Worm (Caenorhabditis elegans) whole organism, L4 larva: Measurements from ENCODE around the gene srx-19.

ENCODE experiments used
- T20F7.1 ChIP-seq: fragments of 200-800 bp; sonication (Bioruptor generic); optimal IDR thresholded peaks from 2 replicates; lab custom pipeline; 2018; ENCODE audit warnings: mild to moderate bottlenecking, missing genetic modification characterization, missing compliant biosample characterization
- Y48G9A.11 ChIP-seq: fragments of 200-800 bp; sonication (Bioruptor generic); IDR thresholded peaks from 2 replicates; pipeline ENCODE4 v1.3.6; 2022; ENCODE audit warnings: missing genetic modification reagents, missing genetic modification characterization, missing compliant biosample characterization
- Y75B8A.6 ChIP-seq: fragments of 200-800 bp; sonication (Bioruptor generic); IDR thresholded peaks from 2 replicates; pipeline ENCODE4 v1.3.6; 2022; ENCODE audit warnings: missing genetic modification reagents, missing genetic modification characterization, missing compliant biosample characterization
- ceh-28 ChIP-seq: fragments of 150-350 bp; optimal IDR thresholded peaks from 2 replicates; lab custom pipeline; 2014; ENCODE audit warnings: missing biosample characterization, missing genetic modification reagents, missing genetic modification characterization
- ceh-44 ChIP-seq: fragments of 200-800 bp; sonication (Bioruptor generic); IDR thresholded peaks from 2 replicates; pipeline ENCODE4 v1.3.6; 2022; ENCODE audit warnings: missing genetic modification reagents, missing genetic modification characterization, missing compliant biosample characterization
- ceh-82 ChIP-seq: sonication (generic microtip); optimal IDR thresholded peaks from 2 replicates; lab custom pipeline; 2017; ENCODE audit warnings: missing biosample characterization, missing genetic modification characterization
- cey-2 ChIP-seq: sonication (generic microtip); optimal IDR thresholded peaks from 3 replicates; lab custom pipeline; 2017; ENCODE audit warnings: missing genetic modification characterization, mild to moderate bottlenecking, missing compliant biosample characterization, antibody characterized with exemption, borderline replicate concordance; ENCODE audit not compliant: insufficient read depth
- daf-16 ChIP-seq, 3 experiments: sonication (generic microtip); optimal IDR thresholded peaks; 2 replicates each; lab custom pipeline; 2016 to 2017; ENCODE audit warnings: missing genetic modification characterization in 3 of 3, missing genetic modification reagents in 3 of 3, mild to moderate bottlenecking in 2 of 3, missing compliant biosample characterization in 2 of 3, missing biosample characterization in 1 of 3, moderate library complexity in 1 of 3
- daf-19 ChIP-seq: fragments of 200-800 bp; sonication (Bioruptor generic); conservative IDR thresholded peaks from 2 replicates; pipeline ENCODE4 v1.3.6; 2022; ENCODE audit warnings: missing genetic modification characterization, missing compliant biosample characterization
- dmd-6 ChIP-seq: fragments of 200-800 bp; sonication (Bioruptor generic); IDR thresholded peaks from 2 replicates; pipeline ENCODE4 v1.3.6; 2022; ENCODE audit warnings: missing genetic modification reagents, missing genetic modification characterization, missing compliant biosample characterization
- dmd-8 ChIP-seq: fragments of 200-800 bp; sonication (Bioruptor generic); IDR thresholded peaks from 2 replicates; pipeline ENCODE4 v1.3.6; 2022; ENCODE audit warnings: missing genetic modification characterization, missing compliant biosample characterization
- duxl-1 ChIP-seq: sonication (generic microtip); optimal IDR thresholded peaks from 2 replicates; lab custom pipeline; 2016; ENCODE audit warnings: mild to moderate bottlenecking, missing genetic modification characterization, moderate library complexity, missing compliant biosample characterization; ENCODE audit not compliant: poor library complexity
- dve-1 ChIP-seq: sonication (generic microtip); optimal IDR thresholded peaks from 2 replicates; lab custom pipeline; 2017; ENCODE audit warnings: antibody characterized with exemption, mild to moderate bottlenecking, missing genetic modification characterization, missing compliant biosample characterization; ENCODE audit not compliant: insufficient read depth
- hlh-30 ChIP-seq: sonication (generic microtip); optimal IDR thresholded peaks from 2 replicates; lab custom pipeline; 2017; ENCODE audit warnings: antibody characterized with exemption, mild to moderate bottlenecking, missing genetic modification characterization, missing compliant biosample characterization; ENCODE audit not compliant: insufficient read depth
- hmg-1.1 ChIP-seq: fragments of 200-800 bp; sonication (Bioruptor generic); IDR thresholded peaks from 2 replicates; pipeline ENCODE4 v1.3.6; 2022; ENCODE audit warnings: missing genetic modification reagents, missing genetic modification characterization, missing compliant biosample characterization
- lin-38 ChIP-seq: fragments of 200-800 bp; sonication (Bioruptor generic); IDR thresholded peaks from 2 replicates; pipeline ENCODE4 v1.3.6; 2022; ENCODE audit warnings: missing genetic modification reagents, missing genetic modification characterization, missing compliant biosample characterization
- madf-5 ChIP-seq, 2 experiments: fragments of 200-800 bp; sonication (Bioruptor generic); IDR thresholded peaks; 2 replicates each; pipeline ENCODE4 v1.3.6; 2022; ENCODE audit warnings: missing compliant biosample characterization in 2 of 2, missing genetic modification characterization in 2 of 2
- mdt-29 ChIP-seq: fragments of 200-800 bp; sonication (Bioruptor generic); IDR thresholded peaks from 2 replicates; pipeline ENCODE4 v1.3.6; 2022; ENCODE audit warnings: missing genetic modification reagents, missing genetic modification characterization, missing compliant biosample characterization
- mxl-3 ChIP-seq: fragments of 200-800 bp; sonication (Bioruptor generic); optimal IDR thresholded peaks from 2 replicates; lab custom pipeline; 2018; ENCODE audit warnings: mild to moderate bottlenecking, missing genetic modification characterization, missing compliant biosample characterization
- nhr-11 ChIP-seq: fragments of 150-350 bp; optimal IDR thresholded peaks from 2 replicates; lab custom pipeline; 2014; ENCODE audit warnings: missing biosample characterization, missing genetic modification characterization
- nhr-237 ChIP-seq: sonication (generic microtip); optimal IDR thresholded peaks from 2 replicates; lab custom pipeline; 2017; ENCODE audit warnings: missing biosample characterization, missing genetic modification characterization
- nhr-6 ChIP-seq: fragments of 150-350 bp; optimal IDR thresholded peaks from 2 replicates; lab custom pipeline; 2014; ENCODE audit warnings: missing biosample characterization, missing genetic modification characterization
- pha-4 ChIP-seq, 2 experiments: fragments of 150-350 bp in 1 of 2; fragments of 200-800 bp in 1 of 2; sonication (Bioruptor generic) in 1 of 2; IDR thresholded peaks in 1 of 2; optimal IDR thresholded peaks in 1 of 2; 2 replicates each; pipeline versions ENCODE4 v1.3.6 to Lab custom; 2014 to 2022; ENCODE audit warnings: missing genetic modification characterization in 2 of 2, missing genetic modification reagents in 2 of 2, missing biosample characterization in 1 of 2, missing compliant biosample characterization in 1 of 2
- set-16 ChIP-seq: fragments of 200-800 bp; sonication (Bioruptor generic); IDR thresholded peaks from 2 replicates; pipeline ENCODE4 v1.3.6; 2022; ENCODE audit warnings: missing genetic modification reagents, missing genetic modification characterization, missing compliant biosample characterization
- snpc-1.2 ChIP-seq: fragments of 200-800 bp; sonication (Bioruptor generic); IDR thresholded peaks from 2 replicates; pipeline ENCODE4 v1.3.6; 2022; ENCODE audit warnings: missing genetic modification reagents, missing genetic modification characterization, missing compliant biosample characterization
- snpc-4 ChIP-seq: fragments of 150-350 bp; optimal IDR thresholded peaks from 2 replicates; lab custom pipeline; 2014; ENCODE audit warnings: missing biosample characterization, missing genetic modification characterization
- tag-97 ChIP-seq: fragments of 200-800 bp; sonication (Bioruptor generic); IDR thresholded peaks from 2 replicates; pipeline ENCODE4 v1.3.6; 2022; ENCODE audit warnings: missing genetic modification characterization, missing compliant biosample characterization
- tra-1 ChIP-seq: fragments of 200-800 bp; sonication (Bioruptor generic); IDR thresholded peaks from 2 replicates; pipeline ENCODE4 v1.3.6; 2022; ENCODE audit warnings: missing genetic modification reagents, missing genetic modification characterization, missing compliant biosample characterization
- unc-62 ChIP-seq, 3 experiments: fragments of 150-350 bp in 1 of 3; sonication (generic microtip); optimal IDR thresholded peaks in 2 of 3; peaks in 1 of 3; 1 replicate in 1 of 3; 2 replicates in 2 of 3; lab custom pipeline; 2014 to 2017; ENCODE audit warnings: missing biosample characterization in 3 of 3, missing genetic modification characterization in 3 of 3, missing genetic modification reagents in 3 of 3, missing genotype in 1 of 3
- zip-11 ChIP-seq: fragments of 200-800 bp; sonication (Bioruptor generic); IDR thresholded peaks from 2 replicates; pipeline ENCODE4 v1.3.6; 2022; ENCODE audit warnings: missing genetic modification characterization, missing compliant biosample characterization
- zip-2 ChIP-seq: fragments of 150-350 bp; optimal IDR thresholded peaks from 2 replicates; lab custom pipeline; 2014; ENCODE audit warnings: missing biosample characterization, missing genetic modification characterization
- ztf-11 ChIP-seq: fragments of 150-350 bp; optimal IDR thresholded peaks from 2 replicates; lab custom pipeline; 2014; ENCODE audit warnings: missing biosample characterization, missing genetic modification characterization
- ztf-7 ChIP-seq: fragments of 150-350 bp; optimal IDR thresholded peaks from 2 replicates; lab custom pipeline; 2014; ENCODE audit warnings: missing biosample characterization, missing genetic modification characterization

Gene srx-19

ce11 chrIV:6919318-6919717, 46.3 kb downstream of the srx-19 start, which contains the start of gene ruvb-2 (continued):
- peak in 1 of 2 experiments; percentile 14 for TF ChIP-seq daf-16 (GFP tag; optimal IDR thresholded peaks at IDR 0.05; lab: Kevin White, UChicago)
- peak; percentile 48 for TF ChIP-seq daf-16 (tag; optimal IDR thresholded peaks at IDR 0.05; lab: Kevin White, UChicago)
- TF ChIP-seq dmd-6 (GFP tag; lab: Robert Waterston, UW) = peak; percentile 70
- peak; percentile 88 for TF ChIP-seq dve-1 (tag; lab: Kevin White, UChicago)
- peak; percentile 61 for TF ChIP-seq hmg-1.1 (GFP tag; lab: Robert Waterston, UW)
- TF ChIP-seq duxl-1 (tag; lab: Kevin White, UChicago) = peak; percentile 71
- TF ChIP-seq snpc-1.2 (GFP tag; lab: Robert Waterston, UW) = peak; percentile 89
- no peak for TF ChIP-seq zip-11 (GFP tag; lab: Robert Waterston, UW)
- no peak for TF ChIP-seq daf-19
- no peak for TF ChIP-seq ceh-28 (tag; lab: Kevin White, UChicago)
- peak; percentile 92 for TF ChIP-seq hlh-30 (tag; lab: Kevin White, UChicago)
- TF ChIP-seq zip-2 (tag; lab: Kevin White, UChicago) = no peak
- TF ChIP-seq unc-62 (GFP tag; optimal IDR thresholded peaks at IDR 0.05 in 1 of 2; lab: Kevin White, UChicago) = peak in 1 of 2 experiments; percentile 91
- no peak for TF ChIP-seq unc-62 (tag; optimal IDR thresholded peaks at IDR 0.05; lab: Kevin White, UChicago)
- no peak for TF ChIP-seq mdt-29 (GFP tag; lab: Robert Waterston, UW)
- TF ChIP-seq dmd-8 (GFP tag; lab: Robert Waterston, UW) = no peak
- no peak for TF ChIP-seq madf-5 (GFP tag; IDR thresholded peaks at IDR 0.05; lab: Robert Waterston, UW)
- TF ChIP-seq ztf-11 (tag; lab: Kevin White, UChicago) = no peak
- TF ChIP-seq nhr-6 (tag; lab: Kevin White, UChicago) = peak; percentile 81
- peak; percentile 83 for TF ChIP-seq mxl-3 (GFP tag; lab: Kevin White, UChicago)
- no peak for TF ChIP-seq ceh-82 (tag; lab: Kevin White, UChicago)

DNA sequence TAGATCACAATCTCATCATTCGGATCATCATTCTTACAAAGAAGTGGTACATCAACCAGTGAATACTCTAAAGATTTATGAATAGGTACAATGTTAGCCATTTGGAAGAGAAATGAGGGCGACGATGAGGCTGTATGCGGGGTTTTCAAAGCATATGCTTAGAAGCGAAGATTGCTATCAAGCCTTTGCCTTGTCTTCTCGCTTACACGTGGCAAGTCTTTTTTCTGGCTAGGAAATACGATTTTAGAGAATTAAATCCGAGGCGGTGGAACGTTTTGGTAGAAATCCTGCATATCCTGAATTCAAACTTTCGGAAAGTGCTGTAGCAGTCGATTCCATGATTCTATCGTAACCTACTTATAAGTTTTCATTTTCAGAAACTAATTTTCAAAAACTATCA, 47.0 kb downstream of the srx-19 start, which contains the start of gene T22D1.18:
Gene T22D1.18, minus strand, starts transcription at position 101 of the 400 bp plus-strand sequence.
- TF ChIP-seq tra-1 (GFP tag; lab: Robert Waterston, UW) (0 out of 2 replicates have a peak, but pooled peaks have one; percentile 8), ztf-11 (tag; lab: Kevin White, UChicago) (no peak), set-16 (GFP tag; lab: Robert Waterston, UW) (no peak)

DNA sequence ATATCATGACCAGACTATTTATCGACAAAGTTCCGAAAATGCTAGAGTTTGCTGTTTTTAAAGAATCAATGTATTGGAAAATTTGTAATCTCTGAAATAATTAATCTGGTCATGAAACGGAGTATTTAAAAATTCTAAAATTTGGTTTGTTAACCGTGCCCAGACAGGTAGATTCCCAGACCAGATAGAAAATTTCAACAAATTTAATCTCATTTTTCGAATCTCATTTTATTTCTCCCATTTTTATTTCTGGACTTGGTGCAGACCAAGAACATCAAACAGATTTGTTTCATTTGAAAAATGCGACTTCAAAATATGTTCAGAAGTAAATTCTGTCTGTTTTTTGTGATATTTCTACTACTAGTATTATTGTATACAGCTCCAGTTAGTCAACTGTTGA, 50.0 kb downstream of the srx-19 start, which contains the start of gene T22D1.1:
Gene T22D1.1, plus strand, starts transcription at position 301 of the 400 bp plus-strand sequence.
- TF ChIP-seq nhr-237 (tag; lab: Kevin White, UChicago) (no peak), nhr-11 (tag; lab: Kevin White, UChicago) (no peak), tag-97 (GFP tag; lab: Robert Waterston, UW) (no peak), snpc-4 (tag; lab: Kevin White, UChicago) (no peak), snpc-1.2 (GFP tag; lab: Robert Waterston, UW) (no peak), daf-19 (no peak), lin-38 (no peak), ztf-7 (tag; lab: Kevin White, UChicago) (no peak), ceh-44 (GFP tag; lab: Robert Waterston, UW) (no peak), cey-2 (tag; lab: Kevin White, UChicago) (no peak), madf-5 (GFP tag; IDR thresholded peaks at IDR 0.05; lab: Robert Waterston, UW) (no peak), pha-4 (GFP tag; IDR thresholded peaks at IDR 0.05; lab: Robert Waterston, UW) (no peak), pha-4 (tag; optimal IDR thresholded peaks at IDR 0.05; lab: Kevin White, UChicago) (no peak), Y75B8A.6 (GFP tag; lab: Robert Waterston, UW) (no peak), nhr-6 (tag; lab: Kevin White, UChicago) (no peak), Y48G9A.11 (GFP tag; lab: Robert Waterston, UW) (no peak), T20F7.1 (GFP tag; lab: Kevin White, UChicago) (no peak)
- TF ChIP-seq, all 104 proteins: peak for 0
